Fruit fly (Drosophila melanogaster) Kc167 (cell line): Measurements from ENCODE around the gene CG42269.

Experiments
- Sin3A ChIP-seq: fragments of >200 bp; optimal IDR thresholded peaks from 2 replicates; lab custom pipeline; 2018; ENCODE audit warnings: missing external identifiers
- insv ChIP-seq: fragments of >200 bp; optimal IDR thresholded peaks from 3 replicates; lab custom pipeline; 2018; ENCODE audit warnings: missing external identifiers
- ttk ChIP-seq: sonication (Bioruptor generic); optimal IDR thresholded peaks from 2 replicates; lab custom pipeline; 2017; ENCODE audit warnings: missing external identifiers

dm6 chr3L:6054803-6055202, 11.3 kb upstream of the CG42269 start, which contains the start of gene tant:
- TF ChIP-seq insv (lab: Kevin White, UChicago): no peak
- no peak for TF ChIP-seq Sin3A (lab: Kevin White, UChicago)
- TF ChIP-seq ttk: no peak
